Worm (Caenorhabditis elegans): ENCODE data around the gene his-4.

ce11 chrV:16029237-16029636 lies 11.1 kb downstream of the his-4 start:
- TF ChIP-seq unc-55 (GFP tag; optimal IDR thresholded peaks at IDR 0.05) (no peak), nhr-77 (tag; optimal IDR thresholded peaks at IDR 0.05) (no peak), lsy-2 (tag; optimal IDR thresholded peaks at IDR 0.05) (no peak), ceh-82 (tag; optimal IDR thresholded peaks at IDR 0.05) (no peak), F13H6.1 (tag; optimal IDR thresholded peaks at IDR 0.05) (no peak), sem-4 (tag; optimal IDR thresholded peaks at IDR 0.05) (no peak)

All from whole organism, L2 larva.